Worm (Caenorhabditis elegans) whole organism, early embryonic: ENCODE results near the gene ZC84.6.
A peak's percentile ranks its signal among the peaks of the same experiment; 100 is the strongest.

Experiments
- B0310.2 ChIP-seq: sonication (generic microtip); optimal IDR thresholded peaks from 2 replicates; lab custom pipeline; 2016; ENCODE audit warnings: mild to moderate bottlenecking, missing genetic modification characterization, missing compliant biosample characterization
- F13C5.2 ChIP-seq: sonication (generic microtip); optimal IDR thresholded peaks from 2 replicates; lab custom pipeline; 2017; ENCODE audit warnings: mild to moderate bottlenecking, missing genetic modification characterization, inconsistent platforms, missing compliant biosample characterization
- aly-1 ChIP-seq: sonication (generic microtip); optimal IDR thresholded peaks from 2 replicates; lab custom pipeline; 2016; ENCODE audit warnings: missing genetic modification characterization, missing compliant biosample characterization
- ama-1 ChIP-seq: fragments of 150-350 bp; optimal IDR thresholded peaks from 2 replicates; lab custom pipeline; 2014
- ceh-13 ChIP-seq: fragments of 200-800 bp; sonication (Bioruptor generic); optimal IDR thresholded peaks from 2 replicates; lab custom pipeline; 2018; ENCODE audit warnings: mild to moderate bottlenecking, missing genetic modification characterization, missing compliant biosample characterization
- ceh-36 ChIP-seq: sonication (generic microtip); optimal IDR thresholded peaks from 2 replicates; lab custom pipeline; 2016; ENCODE audit warnings: missing genetic modification characterization, inconsistent platforms, missing compliant biosample characterization
- ets-7 ChIP-seq: sonication (generic microtip); optimal IDR thresholded peaks from 2 replicates; lab custom pipeline; 2016; ENCODE audit warnings: missing genotype, missing genetic modification characterization, missing compliant biosample characterization
- flt-1 ChIP-seq: fragments of 200-800 bp; sonication (Bioruptor generic); IDR thresholded peaks from 2 replicates; pipeline ENCODE4 v1.3.6; 2022; ENCODE audit warnings: missing genetic modification characterization, missing compliant biosample characterization
- hmbx-1 ChIP-seq: sonication (generic microtip); optimal IDR thresholded peaks from 2 replicates; lab custom pipeline; 2016; ENCODE audit warnings: mild to moderate bottlenecking, missing genetic modification characterization, missing compliant biosample characterization
- hmg-4 ChIP-seq: fragments of 200-800 bp; sonication (Bioruptor generic); optimal IDR thresholded peaks from 2 replicates; lab custom pipeline; 2018; ENCODE audit warnings: mild to moderate bottlenecking, missing genetic modification characterization, missing compliant biosample characterization
- hnd-1 ChIP-seq: sonication (generic microtip); optimal IDR thresholded peaks from 2 replicates; lab custom pipeline; 2016; ENCODE audit warnings: missing genetic modification characterization, missing compliant biosample characterization
- pes-1 ChIP-seq: fragments of 200-800 bp; sonication (Bioruptor generic); IDR thresholded peaks from 2 replicates; pipeline ENCODE4 v1.3.6; 2022; ENCODE audit warnings: missing genetic modification reagents, missing genetic modification characterization, missing compliant biosample characterization
- scrt-1 ChIP-seq: fragments of 200-800 bp; sonication (Bioruptor generic); IDR thresholded peaks from 2 replicates; pipeline ENCODE4 v1.3.6; 2022; ENCODE audit warnings: missing genetic modification characterization, missing compliant biosample characterization
- sea-1 ChIP-seq: fragments of 200-800 bp; sonication (Bioruptor generic); conservative IDR thresholded peaks from 2 replicates; pipeline ENCODE4 v1.3.6; 2022; ENCODE audit warnings: missing genetic modification characterization, missing compliant biosample characterization
- tbx-11 ChIP-seq: fragments of 200-800 bp; sonication (Bioruptor generic); IDR thresholded peaks from 2 replicates; pipeline ENCODE4 v1.3.6; 2022; ENCODE audit warnings: missing genetic modification characterization, missing compliant biosample characterization
- tbx-37 ChIP-seq: fragments of 200-800 bp; sonication (Bioruptor generic); conservative IDR thresholded peaks from 2 replicates; pipeline ENCODE4 v1.3.6; 2022; ENCODE audit warnings: missing genetic modification reagents, missing genetic modification characterization, missing compliant biosample characterization
- tra-4 ChIP-seq: sonication (generic microtip); optimal IDR thresholded peaks from 2 replicates; lab custom pipeline; 2017; ENCODE audit warnings: missing genetic modification characterization, missing compliant biosample characterization

Gene ZC84.6

DNA sequence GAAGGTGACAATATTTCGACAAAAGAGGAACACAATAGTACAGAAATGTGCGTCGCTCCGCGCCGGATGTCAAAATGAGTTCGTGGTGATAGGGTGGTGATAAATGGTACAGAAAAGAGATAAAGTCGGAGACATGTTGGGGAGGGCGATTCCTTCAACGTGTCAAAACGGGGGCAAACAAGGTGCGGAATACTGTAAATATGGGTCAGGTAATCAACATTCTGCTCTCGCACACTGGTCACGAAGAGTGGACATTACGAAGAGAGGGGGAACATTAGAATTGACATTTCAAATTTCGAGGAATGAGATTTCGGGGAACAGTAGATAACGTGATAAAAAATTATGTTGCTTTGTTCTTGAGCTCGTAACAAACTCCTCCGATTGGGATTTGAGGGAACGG, at the start of gene ZC84.6:
Gene ZC84.6, minus strand, starts transcription at position 101 of the 400 bp plus-strand sequence.
- no peak for TF ChIP-seq F13C5.2 (tag; lab: Kevin White, UChicago)
- TF ChIP-seq ama-1 (lab: Kevin White, UChicago), result no peak
- no peak for TF ChIP-seq sea-1 (GFP tag; lab: Robert Waterston, UW)
- TF ChIP-seq hmg-4 (GFP tag; lab: Kevin White, UChicago), result no peak
- no peak for TF ChIP-seq tra-4
- no peak for TF ChIP-seq tbx-11 (GFP tag; lab: Robert Waterston, UW)
- TF ChIP-seq hnd-1, result no peak
- TF ChIP-seq ets-7 (tag; lab: Kevin White, UChicago), result no peak
- no peak for TF ChIP-seq ceh-13 (GFP tag; lab: Kevin White, UChicago)
- no peak for TF ChIP-seq flt-1 (GFP tag; lab: Robert Waterston, UW)
- TF ChIP-seq ceh-36, result no peak
- TF ChIP-seq aly-1 (tag; lab: Kevin White, UChicago), result no peak

DNA sequence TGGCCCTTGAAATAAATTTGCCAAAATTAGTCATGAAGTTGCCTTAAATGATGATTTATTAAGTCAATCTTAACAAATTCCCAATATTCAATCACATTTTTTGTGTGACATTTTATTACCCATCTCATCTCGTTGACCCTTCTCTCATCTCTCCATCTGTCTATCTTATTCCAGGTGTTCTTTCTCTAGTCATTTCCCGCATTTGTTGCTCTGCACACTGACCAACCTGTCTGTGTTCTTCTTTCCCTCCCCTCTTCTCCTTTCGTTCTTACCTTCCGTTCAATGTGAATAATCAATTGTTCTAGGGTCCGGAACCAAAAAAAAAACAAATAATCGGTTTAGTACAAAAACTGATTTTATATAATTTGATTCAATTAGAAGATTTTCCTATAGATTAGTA, 47.7 kb upstream of the ZC84.6 start, which contains the start of gene T02C1.1:
Gene T02C1.1, plus strand, starts transcription at position 305 of the 400 bp plus-strand sequence.
- TF ChIP-seq aly-1 (tag; lab: Kevin White, UChicago) (peak; percentile 26), hnd-1 (no peak)

DNA sequence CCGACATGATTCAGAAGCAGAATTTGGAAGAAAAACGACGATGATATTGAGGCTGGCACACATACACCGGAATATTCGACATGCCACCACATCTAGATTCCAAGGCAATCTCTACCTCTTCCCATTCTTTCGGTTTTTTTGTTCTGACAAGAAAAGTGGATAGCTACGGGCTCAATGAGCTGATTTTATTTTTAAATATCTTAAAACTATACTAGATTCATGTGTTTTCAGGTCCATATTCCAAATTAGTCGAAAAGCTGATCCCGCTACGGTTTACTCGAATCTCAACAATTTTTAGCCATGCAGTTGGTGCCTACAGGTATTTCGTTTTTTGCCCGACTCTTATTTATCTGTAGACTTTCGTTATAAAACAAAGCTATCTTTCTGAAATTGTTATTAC, 43.2 kb upstream of the ZC84.6 start, which contains the start of gene dat-1:
Gene dat-1, plus strand, starts transcription at position 301 of the 400 bp plus-strand sequence.
- no peak for TF ChIP-seq hmg-4 (GFP tag; lab: Kevin White, UChicago)
- TF ChIP-seq ceh-36, result no peak
- no peak for TF ChIP-seq hnd-1

DNA sequence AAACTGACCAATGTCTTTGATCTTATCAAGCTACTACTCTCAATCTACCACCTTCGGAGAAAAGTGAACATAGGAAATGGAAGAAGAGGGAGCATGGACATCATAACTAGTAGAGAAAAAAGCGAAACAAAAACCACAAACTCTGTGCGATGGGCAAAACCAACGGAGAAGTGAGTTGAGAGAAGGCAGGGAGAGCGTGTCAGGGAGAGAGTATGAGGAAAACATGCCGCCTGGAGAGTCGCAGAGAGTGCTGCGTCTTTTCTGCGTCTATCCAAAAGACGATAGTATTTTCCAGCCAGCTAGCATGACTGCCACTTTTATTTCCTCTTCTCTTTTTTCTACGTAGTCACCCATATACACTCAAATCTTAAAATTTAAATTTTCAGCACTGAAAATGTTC, 40.5 kb upstream of the ZC84.6 start, which contains the start of gene saeg-2:
Gene saeg-2, plus strand, starts transcription at position 381 of the 400 bp plus-strand sequence.
- peak; percentile 47 for TF ChIP-seq hmg-4 (GFP tag; lab: Kevin White, UChicago)
- TF ChIP-seq F13C5.2 (tag; lab: Kevin White, UChicago), result peak; percentile 17
- TF ChIP-seq tra-4, result no peak

DNA sequence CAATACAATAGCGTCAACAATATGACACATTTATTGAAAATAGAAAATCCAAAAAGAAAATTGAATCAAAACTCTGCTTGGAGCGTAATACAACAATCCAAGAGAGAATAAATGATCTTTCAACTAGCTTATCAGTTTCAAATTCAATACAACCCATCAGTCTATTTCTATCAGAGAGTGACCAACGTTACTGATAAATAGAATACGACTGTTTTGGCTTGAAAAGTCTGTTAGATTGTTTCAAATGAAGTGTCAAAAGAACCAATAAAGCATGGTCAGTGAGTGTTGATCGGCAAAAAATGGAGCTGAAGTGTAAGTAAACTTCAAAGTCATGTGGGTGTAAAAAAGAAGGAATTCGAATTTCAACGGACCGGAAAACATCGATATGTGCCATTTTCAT, 38.1 kb upstream of the ZC84.6 start:
- TF ChIP-seq aly-1 (tag; lab: Kevin White, UChicago) (no peak), B0310.2 (tag; lab: Kevin White, UChicago) (no peak), F13C5.2 (tag; lab: Kevin White, UChicago) (no peak), tbx-37 (GFP tag; lab: Robert Waterston, UW) (no peak), ceh-13 (GFP tag; lab: Kevin White, UChicago) (no peak), hnd-1 (no peak), ama-1 (lab: Kevin White, UChicago) (no peak), ceh-36 (no peak), ets-7 (tag; lab: Kevin White, UChicago) (no peak), scrt-1 (GFP tag; lab: Robert Waterston, UW) (no peak), hmg-4 (GFP tag; lab: Kevin White, UChicago) (no peak), flt-1 (GFP tag; lab: Robert Waterston, UW) (no peak), tbx-11 (GFP tag; lab: Robert Waterston, UW) (no peak), sea-1 (GFP tag; lab: Robert Waterston, UW) (no peak), pes-1 (GFP tag; lab: Robert Waterston, UW) (no peak), hmbx-1 (tag; lab: Kevin White, UChicago) (no peak), tra-4 (no peak)

DNA sequence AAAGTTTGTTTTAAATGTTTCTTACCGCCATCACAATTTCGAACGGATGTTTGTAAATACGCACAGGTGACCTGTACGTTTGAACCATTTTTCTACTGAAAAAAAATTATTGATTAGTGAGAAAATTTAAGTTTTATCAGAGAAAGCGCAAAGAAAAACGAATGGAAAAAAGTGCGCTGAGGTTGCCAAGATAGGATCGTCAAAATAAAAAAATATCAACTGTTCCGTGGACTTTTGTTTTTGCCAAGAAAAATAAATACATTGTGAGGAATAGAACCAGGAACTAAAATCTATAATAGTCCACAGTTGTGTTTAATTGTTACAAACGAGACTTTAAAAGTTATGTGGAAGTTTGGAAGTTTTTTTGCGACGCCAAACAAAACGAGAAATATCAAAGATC, 36.7 kb upstream of the ZC84.6 start, which contains the start of gene T23G5.2:
Gene T23G5.2, minus strand, starts transcription at position 101 of the 400 bp plus-strand sequence.
- no peak for TF ChIP-seq B0310.2 (tag; lab: Kevin White, UChicago)
- TF ChIP-seq ceh-36, result no peak

DNA sequence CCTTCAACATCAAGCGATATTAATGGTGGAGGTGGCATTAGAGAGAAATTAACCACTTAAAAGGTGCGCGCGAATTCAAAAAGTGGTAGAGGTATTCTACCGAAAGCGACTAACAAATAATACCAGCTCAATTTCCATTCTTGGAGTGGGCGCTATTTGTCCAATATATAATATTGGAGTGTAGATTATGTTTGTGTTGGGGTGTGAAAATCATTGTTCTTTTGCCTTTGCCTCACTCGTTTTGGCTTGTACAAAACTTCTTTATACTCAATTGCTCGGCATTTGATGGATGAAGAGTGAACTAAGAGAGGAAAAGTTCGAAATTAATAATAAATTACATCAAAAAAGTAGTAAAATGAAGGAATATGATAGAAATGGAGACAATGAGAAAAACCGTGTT, 31.7 kb upstream of the ZC84.6 start, which contains the start of gene T23G5.3:
Gene T23G5.3, minus strand, starts transcription at position 101 of the 400 bp plus-strand sequence.
- no peak for TF ChIP-seq pes-1 (GFP tag; lab: Robert Waterston, UW)
- no peak for TF ChIP-seq ceh-36
- TF ChIP-seq hmbx-1 (tag; lab: Kevin White, UChicago), result no peak
- TF ChIP-seq flt-1 (GFP tag; lab: Robert Waterston, UW), result no peak
- TF ChIP-seq aly-1 (tag; lab: Kevin White, UChicago), result no peak
- no peak for TF ChIP-seq scrt-1 (GFP tag; lab: Robert Waterston, UW)

DNA sequence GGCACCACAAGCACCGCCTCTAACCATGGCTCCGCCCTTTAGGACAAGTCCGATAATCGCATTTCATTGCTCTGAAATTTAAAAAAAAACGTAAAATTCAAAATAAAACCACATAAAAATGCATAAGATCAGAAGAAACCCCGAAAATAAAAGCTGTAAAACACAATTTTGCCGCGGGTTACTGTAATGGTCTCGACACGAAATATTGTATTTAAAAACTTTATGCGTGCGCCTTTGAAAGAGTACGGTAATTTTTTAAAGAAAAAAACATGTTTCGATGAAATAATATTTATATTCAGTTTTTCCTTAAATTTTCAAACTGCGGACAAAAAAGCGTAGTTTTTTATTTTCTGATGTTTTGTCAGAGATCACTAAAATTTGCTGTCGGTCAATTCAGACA, 29.2 kb upstream of the ZC84.6 start, which contains the start of gene rnr-1:
Gene rnr-1, minus strand, starts transcription at position 77 of the 400 bp plus-strand sequence.
- TF ChIP-seq aly-1 (tag; lab: Kevin White, UChicago), result no peak
- TF ChIP-seq ceh-36, result no peak
- TF ChIP-seq pes-1 (GFP tag; lab: Robert Waterston, UW), result no peak
- TF ChIP-seq tbx-37 (GFP tag; lab: Robert Waterston, UW), result no peak
- TF ChIP-seq ama-1 (lab: Kevin White, UChicago), result no peak
- no peak for TF ChIP-seq hmbx-1 (tag; lab: Kevin White, UChicago)
- no peak for TF ChIP-seq ceh-13 (GFP tag; lab: Kevin White, UChicago)
- no peak for TF ChIP-seq scrt-1 (GFP tag; lab: Robert Waterston, UW)
- TF ChIP-seq hnd-1, result no peak
- no peak for TF ChIP-seq tbx-11 (GFP tag; lab: Robert Waterston, UW)
- TF ChIP-seq flt-1 (GFP tag; lab: Robert Waterston, UW), result no peak
- TF ChIP-seq hmg-4 (GFP tag; lab: Kevin White, UChicago), result no peak
- no peak for TF ChIP-seq F13C5.2 (tag; lab: Kevin White, UChicago)
- no peak for TF ChIP-seq B0310.2 (tag; lab: Kevin White, UChicago)
- TF ChIP-seq tra-4, result no peak
